Fruit fly (Drosophila melanogaster) whole organism, larva: ENCODE measurements around the gene CG14285.

ENCODE experiments used
- noc ChIP-seq: fragments of 200-800 bp; sonication (Bioruptor generic); optimal IDR thresholded peaks from 3 replicates; lab custom pipeline; 2019; ENCODE audit warnings: missing biosample characterization, mild to moderate bottlenecking, missing genetic modification characterization, moderate library complexity

CG14285 gene

dm6 chr3R:19040685-19041084 lies 15.8 kb downstream of the CG14285 start:
- no peak for TF ChIP-seq noc (tag; lab: Kevin White, UChicago)

DNA sequence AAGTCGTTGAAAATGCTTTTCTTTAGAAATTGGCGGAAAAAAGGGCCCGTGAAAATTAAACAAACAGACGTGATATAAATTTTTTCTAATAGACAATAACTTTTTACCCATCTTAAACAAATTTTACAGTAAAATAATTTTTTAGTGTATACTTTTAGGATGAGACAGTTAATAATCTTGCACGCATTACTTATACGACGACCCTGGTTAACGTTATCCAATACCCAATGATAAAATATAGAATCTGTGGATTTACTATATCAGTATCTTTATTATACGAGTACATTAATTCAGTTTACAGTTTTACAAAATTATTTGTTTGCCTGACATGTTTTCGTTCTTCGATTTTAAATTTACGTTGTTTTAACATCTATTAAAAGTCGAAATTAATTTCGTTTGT lies 19.7 kb downstream of the CG14285 start:
- no peak for TF ChIP-seq noc (tag; lab: Kevin White, UChicago)

DNA sequence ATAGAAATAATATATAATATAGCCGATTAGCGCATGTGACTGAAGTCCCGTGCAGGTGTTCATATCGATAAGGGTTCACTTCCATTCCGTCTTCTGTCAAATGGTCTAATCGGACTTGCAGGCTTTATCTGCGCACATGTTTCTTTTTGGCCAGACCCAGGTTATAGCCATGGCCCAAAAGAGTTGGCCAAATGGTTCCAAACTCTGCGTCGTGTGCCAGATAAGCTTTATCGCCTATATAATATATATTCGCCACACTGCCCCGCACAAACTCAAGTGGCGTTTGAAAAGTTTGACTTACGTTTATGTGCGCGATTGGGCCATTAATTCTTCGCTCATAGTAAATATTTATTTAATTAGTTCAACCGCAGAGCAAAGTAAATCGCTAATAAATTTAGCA lies 26.3 kb downstream of the CG14285 start:
- TF ChIP-seq noc (tag; lab: Kevin White, UChicago): peak; percentile 48

DNA sequence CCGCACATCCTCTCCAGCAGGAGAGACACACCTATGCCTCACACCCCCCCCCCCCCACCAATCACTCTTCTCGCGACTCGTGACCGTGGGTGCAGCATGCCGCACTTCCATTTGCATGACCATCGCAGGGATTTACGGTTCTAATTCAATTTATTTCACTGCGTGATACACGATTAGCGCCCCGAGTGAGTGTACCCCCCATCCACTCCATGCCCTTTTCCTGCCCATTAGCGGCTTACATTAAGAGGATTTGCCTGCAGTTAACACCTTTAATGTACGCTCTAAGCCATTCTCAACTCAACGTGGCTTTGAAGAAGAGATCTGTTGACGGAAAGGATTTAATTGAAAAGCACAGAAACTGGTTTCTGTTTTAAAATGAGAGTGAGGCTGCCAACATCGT lies 27.6 kb downstream of the CG14285 start:
- TF ChIP-seq noc (tag; lab: Kevin White, UChicago): no peak

- TF ChIP-seq noc (tag; lab: Kevin White, UChicago): no peak
Measured at dm6 chr3R:19054839-19055238, 29.9 kb downstream of the CG14285 start.

- no peak for TF ChIP-seq noc (tag; lab: Kevin White, UChicago)
Measured at dm6 chr3R:19056884-19057283, 32.0 kb downstream of the CG14285 start.

- no peak for TF ChIP-seq noc (tag; lab: Kevin White, UChicago)
Measured at dm6 chr3R:19058384-19058783, 33.5 kb downstream of the CG14285 start.

DNA sequence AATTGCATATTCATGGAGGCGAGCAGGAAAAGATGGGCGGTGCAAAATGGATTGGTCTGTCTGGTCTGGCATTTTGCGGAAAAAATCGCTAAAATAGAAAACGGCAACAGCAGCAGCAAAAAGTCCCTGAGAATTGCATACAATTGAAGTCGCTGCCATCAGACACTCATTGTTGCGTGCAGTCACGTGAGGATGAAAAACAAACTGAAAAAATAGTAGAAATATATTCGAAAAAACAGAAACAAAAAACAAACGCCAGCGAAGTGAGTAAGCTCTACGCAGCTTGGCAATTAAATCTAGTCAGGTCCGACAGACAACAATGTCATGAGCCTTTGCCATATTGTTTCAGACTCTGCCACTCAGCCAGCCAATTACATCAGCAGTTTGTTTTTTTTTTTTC lies 34.4 kb downstream of the CG14285 start:
- TF ChIP-seq noc (tag; lab: Kevin White, UChicago): no peak

- TF ChIP-seq noc (tag; lab: Kevin White, UChicago): peak; percentile 29
Measured at dm6 chr3R:19060173-19060572, 35.3 kb downstream of the CG14285 start.

dm6 chr3R:19062549-19062948 lies 37.6 kb downstream of the CG14285 start:
- TF ChIP-seq noc (tag; lab: Kevin White, UChicago): peak; percentile 32

DNA sequence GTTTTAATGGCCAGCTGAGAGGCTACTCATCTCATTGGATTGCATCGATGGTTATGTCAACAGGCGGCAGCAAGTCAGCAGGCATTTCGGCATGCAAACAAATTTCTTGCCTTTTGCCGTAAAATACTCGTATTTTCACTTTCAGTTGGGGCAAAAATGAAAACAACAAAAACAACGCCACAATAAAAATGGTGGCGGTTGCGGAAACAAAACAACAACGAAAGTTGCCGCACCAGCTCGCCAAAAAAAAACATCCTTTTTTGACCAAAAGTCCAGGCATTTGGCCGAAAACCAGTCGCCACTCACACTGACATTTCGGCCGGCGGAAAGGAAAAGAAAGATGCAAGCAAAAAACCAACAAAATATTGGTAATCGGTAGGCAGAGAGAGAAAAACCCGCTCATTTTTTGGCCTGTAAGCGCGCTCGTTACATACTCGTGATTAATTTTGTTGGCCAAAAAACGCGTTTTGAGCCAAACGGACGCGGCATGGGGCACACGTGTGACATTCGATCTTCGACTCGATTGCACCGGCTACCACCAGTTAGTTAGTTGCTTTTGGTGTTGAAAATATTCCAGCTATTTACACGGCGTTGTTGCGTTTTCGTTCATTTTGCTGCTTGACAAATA lies 39.3 kb downstream of the CG14285 start:
- TF ChIP-seq noc (tag; lab: Kevin White, UChicago): no peak

dm6 chr3R:19065474-19065873 lies 40.6 kb downstream of the CG14285 start:
- no peak for TF ChIP-seq noc (tag; lab: Kevin White, UChicago)

dm6 chr3R:19066965-19067614 lies 42.2 kb downstream of the CG14285 start:
- no peak for TF ChIP-seq noc (tag; lab: Kevin White, UChicago)

dm6 chr3R:19067876-19068406 lies 43.0 kb downstream of the CG14285 start:
- TF ChIP-seq noc (tag; lab: Kevin White, UChicago): no peak

DNA sequence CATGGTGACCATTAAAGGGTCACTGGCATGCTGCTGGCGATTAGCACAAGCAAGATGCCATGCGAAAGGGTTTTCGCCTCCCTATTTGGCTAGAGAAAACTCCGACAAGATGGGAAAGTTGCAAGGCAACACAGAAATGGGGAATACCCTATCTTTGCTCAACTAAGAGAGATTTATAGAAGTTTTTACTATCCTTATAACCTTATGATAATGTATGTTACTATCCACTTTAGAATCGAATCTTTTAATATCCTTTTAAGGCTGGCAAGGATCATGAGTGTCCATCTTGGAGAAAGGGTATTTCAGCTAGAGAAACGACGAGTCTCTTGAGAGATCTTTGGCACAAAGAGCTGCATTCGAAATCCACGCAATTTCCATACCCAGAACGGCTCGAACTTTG lies 44.8 kb downstream of the CG14285 start:
- no peak for TF ChIP-seq noc (tag; lab: Kevin White, UChicago)

- no peak for TF ChIP-seq noc (tag; lab: Kevin White, UChicago)
Measured at dm6 chr3R:19070222-19070949, 45.5 kb downstream of the CG14285 start.
